In the genomic region with DNA sequence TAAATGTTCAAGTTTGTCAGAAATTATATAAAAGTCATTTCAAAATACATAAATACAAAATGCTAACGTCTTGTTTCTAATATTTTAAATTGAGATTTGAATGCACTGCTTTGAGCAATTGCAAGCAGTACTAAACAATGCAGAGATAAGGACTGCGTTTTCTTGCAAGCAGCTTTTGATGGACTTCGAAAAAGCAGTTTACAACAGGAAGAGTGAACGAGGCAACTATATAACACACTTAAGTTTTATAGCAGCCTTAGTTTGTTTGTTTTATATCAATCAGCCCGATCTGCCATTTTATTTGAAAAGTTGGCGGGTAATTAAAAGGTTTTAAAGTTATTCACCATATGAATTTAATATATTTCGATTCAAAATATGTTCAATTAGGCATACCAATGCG, we compare ENCODE assay signal across 4 fruit fly cellular contexts.
A peak's percentile ranks its signal among the peaks of the same experiment; 100 is the strongest.
TF ChIP-seq lines count a peak whose summit lies in the region.

No protein-coding gene starts in this region.

- TF ChIP-seq CTCF in S2 (optimal IDR thresholded peaks at IDR 0.05; lab: Kevin White, UChicago), result peak; percentile 26 to 52
- peak; percentile 7 for TF ChIP-seq CTCF in whole organism, embryonic (GFP tag; optimal IDR thresholded peaks at IDR 0.05; lab: Kevin White, UChicago)

TF ChIP-seq in whole organism, embryonic, 481 proteins besides CTCF, POLR2A, EP300 and RAD21 (continues in another document):
- TF ChIP-seq BEAF-32 (GFP tag; optimal IDR thresholded peaks at IDR 0.05; lab: Kevin White, UChicago) (peak; percentile 19), Oaz (GFP tag; IDR thresholded peaks at IDR 0.05; lab: Robert Waterston, UW) (no peak), jigr1 (GFP tag; IDR thresholded peaks at IDR 0.05; lab: Robert Waterston, UW) (no peak), CG9817 (tag; optimal IDR thresholded peaks at IDR 0.05; lab: Kevin White, UChicago) (no peak), CG10147 (GFP tag; optimal IDR thresholded peaks at IDR 0.05; lab: Kevin White, UChicago) (no peak), Ptx1 (GFP tag; IDR thresholded peaks at IDR 0.05; lab: Robert Waterston, UW) (peak; percentile 39; the same call in 1 of the 2 replicates), odd (GFP tag; optimal IDR thresholded peaks at IDR 0.05; lab: Kevin White, UChicago) (no peak), CG10209 (GFP tag; optimal IDR thresholded peaks at IDR 0.05; lab: Kevin White, UChicago) (no peak), CG6272 (GFP tag; IDR thresholded peaks at IDR 0.05; lab: Robert Waterston, UW) (no peak), CG17359 (tag; optimal IDR thresholded peaks at IDR 0.05; lab: Kevin White, UChicago) (no peak), CG13287 (GFP tag; IDR thresholded peaks at IDR 0.05; lab: Robert Waterston, UW; ENCODE audit: partially characterized antibody) (no peak; the same call in 1 of the 2 replicates), CG32767 (GFP tag; IDR thresholded peaks at IDR 0.05; lab: Robert Waterston, UW) (no peak), HHEX (GFP tag; optimal IDR thresholded peaks at IDR 0.05; lab: Kevin White, UChicago) (no peak), aop (GFP tag; IDR thresholded peaks at IDR 0.05; lab: Robert Waterston, UW) (no peak), D19A (tag; optimal IDR thresholded peaks at IDR 0.05; lab: Kevin White, UChicago) (no peak), MESR4 (GFP tag; optimal IDR thresholded peaks at IDR 0.05; lab: Kevin White, UChicago) (no peak), CG4730 (GFP tag; IDR thresholded peaks at IDR 0.05; lab: Robert Waterston, UW) (no peak), CG12104 (GFP tag; optimal IDR thresholded peaks at IDR 0.05; lab: Kevin White, UChicago) (no peak), chinmo (GFP tag; IDR thresholded peaks at IDR 0.05; lab: Robert Waterston, UW; ENCODE audit: partially characterized antibody) (0 out of 4 replicates have a peak, but pooled peaks have one; percentile 43), Abd-B (GFP tag; optimal IDR thresholded peaks at IDR 0.05; lab: Kevin White, UChicago) (peak; percentile 91), Dp (GFP tag; optimal IDR thresholded peaks at IDR 0.05; lab: Kevin White, UChicago) (peak; percentile 91), Neu2 (GFP tag; optimal IDR thresholded peaks at IDR 0.05; lab: Kevin White, UChicago; ENCODE audit: borderline replicate concordance) (no peak), h (optimal IDR thresholded peaks at IDR 0.05; lab: Kevin White, UChicago) (no peak), nmo (GFP tag; optimal IDR thresholded peaks at IDR 0.05; lab: Kevin White, UChicago) (peak; percentile 72), CG14860 (GFP tag; IDR thresholded peaks at IDR 0.05; lab: Robert Waterston, UW; ENCODE audit: partially characterized antibody) (no peak), CG17328 (GFP tag; IDR thresholded peaks at IDR 0.05; lab: Robert Waterston, UW) (no peak), nerfin-1 (tag; optimal IDR thresholded peaks at IDR 0.05; lab: Kevin White, UChicago) (no peak), Doc2 (GFP tag; IDR thresholded peaks at IDR 0.05; lab: Robert Waterston, UW) (no peak)

TF ChIP-seq in whole organism, prepupa, 60 proteins besides CTCF, POLR2A, EP300 and RAD21:
- TF ChIP-seq lz (GFP tag; optimal IDR thresholded peaks at IDR 0.05; lab: Kevin White, UChicago), result no peak
- no peak for TF ChIP-seq pdm3 (GFP tag; optimal IDR thresholded peaks at IDR 0.05; lab: Kevin White, UChicago)
- TF ChIP-seq Sox102F (GFP tag; optimal IDR thresholded peaks at IDR 0.05; lab: Kevin White, UChicago), result no peak
- TF ChIP-seq topi (GFP tag; optimal IDR thresholded peaks at IDR 0.05; lab: Kevin White, UChicago), result no peak
- peak; percentile 11 for TF ChIP-seq CG3032 (tag; optimal IDR thresholded peaks at IDR 0.05; lab: Kevin White, UChicago)
- TF ChIP-seq CG6792 (GFP tag; optimal IDR thresholded peaks at IDR 0.05; lab: Kevin White, UChicago), result no peak
- TF ChIP-seq Hr39 (GFP tag; optimal IDR thresholded peaks at IDR 0.05; lab: Kevin White, UChicago), result no peak
- no peak for TF ChIP-seq CG9139 (GFP tag; optimal IDR thresholded peaks at IDR 0.05; lab: Kevin White, UChicago)
- TF ChIP-seq Lpt (GFP tag; optimal IDR thresholded peaks at IDR 0.05; lab: Kevin White, UChicago), result no peak
- no peak for TF ChIP-seq Smox (GFP tag; optimal IDR thresholded peaks at IDR 0.05; lab: Kevin White, UChicago)
- TF ChIP-seq Met (GFP tag; optimal IDR thresholded peaks at IDR 0.05; lab: Kevin White, UChicago), result no peak
- TF ChIP-seq cyc (GFP tag; optimal IDR thresholded peaks at IDR 0.05; lab: Kevin White, UChicago), result no peak
- no peak for TF ChIP-seq CG6163 (GFP tag; IDR thresholded peaks at IDR 0.05; lab: Robert Waterston, UW)
- peak; percentile 25 for TF ChIP-seq Sox14 (GFP tag; optimal IDR thresholded peaks at IDR 0.05; lab: Kevin White, UChicago)
- TF ChIP-seq vri (GFP tag; optimal IDR thresholded peaks at IDR 0.05; lab: Kevin White, UChicago), result no peak
- TF ChIP-seq CG10669 (GFP tag; optimal IDR thresholded peaks at IDR 0.05; lab: Kevin White, UChicago), result no peak

TF ChIP-seq in whole organism, wandering third instar larva, 38 proteins besides CTCF, POLR2A, EP300 and RAD21:
- TF ChIP-seq Rel (GFP tag; optimal IDR thresholded peaks at IDR 0.05; lab: Kevin White, UChicago) (no peak), Rel (tag; optimal IDR thresholded peaks at IDR 0.05; lab: Kevin White, UChicago) (no peak), sv (GFP tag; optimal IDR thresholded peaks at IDR 0.05; lab: Kevin White, UChicago) (no peak), dl (GFP tag; optimal IDR thresholded peaks at IDR 0.05; lab: Kevin White, UChicago; ENCODE audit: insufficient read depth in 1 of 2, partially characterized antibody in 2 of 2) (peak; percentile 44 to 61), Dif (GFP tag; optimal IDR thresholded peaks at IDR 0.05; lab: Kevin White, UChicago; ENCODE audit: partially characterized antibody) (peak; percentile 93), N (GFP tag; optimal IDR thresholded peaks at IDR 0.05; lab: Kevin White, UChicago) (peak; percentile 28), Vsx2 (GFP tag; optimal IDR thresholded peaks at IDR 0.05; lab: Kevin White, UChicago; ENCODE audit: partially characterized antibody) (peak; percentile 60), Hnf4 (GFP tag; optimal IDR thresholded peaks at IDR 0.05; lab: Kevin White, UChicago) (no peak), Myc (optimal IDR thresholded peaks at IDR 0.05; lab: Kevin White, UChicago) (peak; percentile 19), br (GFP tag; optimal IDR thresholded peaks at IDR 0.05; lab: Kevin White, UChicago) (no peak)
